Fruit fly (Drosophila melanogaster): Measurements from ENCODE around the gene CG9231.
A peak's percentile ranks its signal among the peaks of the same experiment; 100 is the strongest.

CG9231 gene

DNA sequence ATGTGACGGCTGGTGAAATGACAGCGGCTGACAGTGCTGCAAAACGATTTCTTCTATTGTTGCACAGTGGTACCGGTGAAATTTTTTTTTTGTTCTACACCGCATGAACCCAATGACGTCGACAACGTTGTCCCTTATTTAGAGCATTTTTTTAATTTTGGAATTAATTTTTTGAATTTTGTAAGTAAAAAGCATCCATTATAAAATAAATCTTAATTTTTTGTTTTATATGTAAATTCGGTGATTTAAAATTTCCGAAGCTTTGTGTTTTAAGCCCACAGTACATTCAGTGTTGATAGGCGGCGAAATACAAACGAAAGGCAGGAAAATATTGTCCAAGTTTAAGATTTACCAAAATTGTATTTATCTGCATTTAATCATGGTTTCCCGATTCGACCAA, 26.4 kb upstream of the CG9231 start, which contains the start of the genes Lon and PIG-F (continued):
- TF ChIP-seq phol (tag; optimal IDR thresholded peaks at IDR 0.05) (peak; percentile 99), CoRest (tag; optimal IDR thresholded peaks at IDR 0.05) (peak; percentile 100), HLH54F (GFP tag; optimal IDR thresholded peaks at IDR 0.05) (peak; percentile 99), CG18476 (GFP tag; optimal IDR thresholded peaks at IDR 0.05) (peak; percentile 99), schlank (tag; optimal IDR thresholded peaks at IDR 0.05) (peak; percentile 93), danr (GFP tag; IDR thresholded peaks at IDR 0.05) (peak; percentile 97), dm (GFP tag; optimal IDR thresholded peaks at IDR 0.05) (peak; percentile 94), Hsf (GFP tag; optimal IDR thresholded peaks at IDR 0.05) (peak; percentile 99), Dad (GFP tag; optimal IDR thresholded peaks at IDR 0.05) (peak; percentile 98), dmrt99B (tag; optimal IDR thresholded peaks at IDR 0.05) (peak; percentile 99), HLH4C (GFP tag; IDR thresholded peaks at IDR 0.05; ENCODE audit: partially characterized antibody) (peak; percentile 71), gcm (GFP tag; optimal IDR thresholded peaks at IDR 0.05) (peak; percentile 99), seq (GFP tag; IDR thresholded peaks at IDR 0.05) (peak; percentile 99), org-1 (GFP tag; optimal IDR thresholded peaks at IDR 0.05) (peak; percentile 98), insv (GFP tag; optimal IDR thresholded peaks at IDR 0.05) (peak; percentile 39 to 86), lov (optimal IDR thresholded peaks at IDR 0.05) (no peak), lov (GFP tag; IDR thresholded peaks at IDR 0.05) (peak; percentile 95), Vsx1 (GFP tag; optimal IDR thresholded peaks at IDR 0.05) (peak; percentile 98), CG15601 (tag; optimal IDR thresholded peaks at IDR 0.05) (peak; percentile 98), CG10543 (GFP tag; optimal IDR thresholded peaks at IDR 0.05) (peak; percentile 100), da (GFP tag; optimal IDR thresholded peaks at IDR 0.05) (peak; percentile 97), sob (GFP tag; IDR thresholded peaks at IDR 0.05) (peak; percentile 99), aop (GFP tag; IDR thresholded peaks at IDR 0.05) (peak; percentile 59; the same call in 1 of the 2 replicates), CG6813 (GFP tag; optimal IDR thresholded peaks at IDR 0.05) (peak; percentile 99), Poxn (GFP tag; IDR thresholded peaks at IDR 0.05) (peak; percentile 97), CG6689 (GFP tag; IDR thresholded peaks at IDR 0.05) (peak; percentile 99), Hr51 (GFP tag; optimal IDR thresholded peaks at IDR 0.05) (peak; percentile 99), sqz (GFP tag; optimal IDR thresholded peaks at IDR 0.05) (peak; percentile 99), ttk (GFP tag; IDR thresholded peaks at IDR 0.05) (peak; percentile 98), CG7357 (GFP tag; IDR thresholded peaks at IDR 0.05) (peak; percentile 97), HmgD (GFP tag; optimal IDR thresholded peaks at IDR 0.05) (peak; percentile 97), vfl (GFP tag; optimal IDR thresholded peaks at IDR 0.05) (peak; percentile 99), Optix (GFP tag; IDR thresholded peaks at IDR 0.05) (peak; percentile 98), Trl (optimal IDR thresholded peaks at IDR 0.05) (no peak), Trl (GFP tag; optimal IDR thresholded peaks at IDR 0.05) (peak; percentile 98), vnd (GFP tag; IDR thresholded peaks at IDR 0.05; ENCODE audit: partially characterized antibody) (peak; percentile 60), knrl (GFP tag; IDR thresholded peaks at IDR 0.05; ENCODE audit: partially characterized antibody) (peak; percentile 84), CG12299 (tag; optimal IDR thresholded peaks at IDR 0.05) (peak; percentile 99), CG2889 (GFP tag; IDR thresholded peaks at IDR 0.05) (peak; percentile 97), CG17328 (GFP tag; IDR thresholded peaks at IDR 0.05) (peak; percentile 97), CG7556 (GFP tag; optimal IDR thresholded peaks at IDR 0.05) (peak; percentile 99), kay (GFP tag; optimal IDR thresholded peaks at IDR 0.05) (peak; percentile 98), br (optimal IDR thresholded peaks at IDR 0.05) (no peak), odd (GFP tag; optimal IDR thresholded peaks at IDR 0.05) (peak; percentile 99), CrebB (tag; optimal IDR thresholded peaks at IDR 0.05) (peak; percentile 95), pzg (GFP tag; optimal IDR thresholded peaks at IDR 0.05) (peak; percentile 41), ham (GFP tag; IDR thresholded peaks at IDR 0.05) (peak; percentile 93), otp (GFP tag; IDR thresholded peaks at IDR 0.05) (peak; percentile 96), Ravus (GFP tag; IDR thresholded peaks at IDR 0.05) (peak; percentile 94), CG3995 (GFP tag; optimal IDR thresholded peaks at IDR 0.05) (peak; percentile 88), ftz-f1 (GFP tag; optimal IDR thresholded peaks at IDR 0.05) (peak; percentile 90), gfzf (GFP tag; optimal IDR thresholded peaks at IDR 0.05) (peak; percentile 24)

Measured in whole organism, embryonic.